Fruit fly (Drosophila melanogaster): ENCODE measurements around the gene sNPF.

sNPF gene

DNA sequence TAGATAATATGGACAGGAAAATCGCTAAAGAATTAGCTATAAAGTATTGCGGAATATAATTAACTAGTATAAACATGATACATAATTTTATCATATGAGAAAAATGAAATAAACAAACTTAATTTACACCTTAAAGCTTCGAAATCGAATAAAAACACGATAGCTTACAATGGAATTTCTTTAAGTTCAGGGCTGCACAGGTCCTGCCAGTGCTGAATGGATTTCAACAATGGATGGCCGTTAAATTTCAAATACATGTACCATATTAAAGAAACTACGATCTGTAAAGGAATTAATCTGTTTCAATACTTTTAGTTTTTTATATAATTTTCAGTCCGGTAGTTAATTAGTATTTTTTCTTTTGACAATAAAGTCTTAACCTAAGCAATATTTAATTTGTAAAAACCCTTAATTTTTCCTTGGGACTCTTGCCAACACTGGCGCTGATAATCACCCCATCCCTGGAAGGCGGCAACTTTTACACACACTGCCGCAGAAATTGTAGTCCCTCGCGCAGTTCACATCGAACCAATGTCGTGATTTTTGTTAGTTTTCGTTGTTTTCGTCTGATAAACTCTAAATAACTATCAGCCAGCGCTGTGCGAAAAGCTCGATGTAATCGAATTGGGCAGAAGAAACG is 33.4 kb downstream of the sNPF start, which contains the start of the genes barr and lok (continued):
- TF ChIP-seq Blimp-1 (GFP tag; optimal IDR thresholded peaks at IDR 0.05): no peak
- peak; percentile 42 for TF ChIP-seq Ets96B (tag; optimal IDR thresholded peaks at IDR 0.05)
- TF ChIP-seq CG8319 (GFP tag; optimal IDR thresholded peaks at IDR 0.05): peak; percentile 38
- peak; percentile 35 for TF ChIP-seq CG11902 (GFP tag; optimal IDR thresholded peaks at IDR 0.05)
- peak; percentile 40 for TF ChIP-seq CG3032 (tag; optimal IDR thresholded peaks at IDR 0.05)
- TF ChIP-seq topi (GFP tag; optimal IDR thresholded peaks at IDR 0.05): peak; percentile 47
- TF ChIP-seq acj6 (GFP tag; optimal IDR thresholded peaks at IDR 0.05): peak; percentile 47
- TF ChIP-seq lz (GFP tag; optimal IDR thresholded peaks at IDR 0.05): peak; percentile 71
- TF ChIP-seq Hr39 (GFP tag; optimal IDR thresholded peaks at IDR 0.05): peak; percentile 61
- peak; percentile 69 for TF ChIP-seq pdm3 (GFP tag; optimal IDR thresholded peaks at IDR 0.05)
- peak; percentile 12 for TF ChIP-seq CG6792 (GFP tag; optimal IDR thresholded peaks at IDR 0.05)

DNA sequence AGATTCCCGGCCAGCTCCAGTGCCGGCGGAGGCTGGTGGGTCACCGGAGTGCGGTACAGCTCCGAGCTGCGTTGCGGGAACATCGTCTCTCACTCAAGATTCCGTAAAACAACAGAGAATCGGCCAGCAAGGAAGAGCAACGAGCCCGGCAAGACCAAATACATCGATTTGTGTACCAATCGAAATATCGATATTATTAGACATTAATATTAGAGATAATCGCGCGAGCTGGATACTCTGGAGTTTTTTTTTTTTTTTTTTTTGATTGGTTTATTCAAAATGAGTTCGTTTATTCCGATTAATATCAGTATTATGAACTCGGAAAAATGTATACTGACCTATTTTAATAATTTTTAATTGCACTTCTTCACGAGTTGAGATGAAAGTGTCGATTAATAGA is 37.8 kb downstream of the sNPF start, which contains the start of gene vls:
vls (minus strand) TSS at position 164 of the 400 bp plus-strand sequence.
- TF ChIP-seq Eip78C (GFP tag) (peak; percentile 42), CG6854 (GFP tag; optimal IDR thresholded peaks at IDR 0.05) (no peak)

DNA sequence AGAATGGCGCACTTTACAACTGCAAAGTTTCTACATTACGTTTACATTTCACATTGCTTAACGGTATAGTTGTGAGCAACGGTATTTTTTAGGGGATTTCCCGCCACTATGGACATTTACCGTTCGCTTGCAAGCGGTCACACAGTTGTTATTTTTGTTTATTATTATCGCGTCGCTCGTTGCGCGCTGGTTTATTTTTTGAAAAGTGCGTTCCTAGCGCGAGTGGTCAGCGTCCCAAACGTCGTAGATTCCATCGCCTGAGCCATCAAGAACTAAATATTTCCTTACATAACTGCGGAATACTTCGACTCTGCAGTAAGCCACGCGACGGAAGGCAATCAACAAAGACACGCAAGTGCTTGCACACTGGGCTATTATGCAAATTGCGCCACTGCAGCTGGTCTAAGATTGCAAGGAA is 38.5 kb downstream of the sNPF start, which contains the start of gene bwa:
bwa (plus strand) TSS at position 159 of the 418 bp plus-strand sequence.
- no peak for TF ChIP-seq Eip75B (GFP tag; optimal IDR thresholded peaks at IDR 0.05)
- TF ChIP-seq Met (GFP tag; optimal IDR thresholded peaks at IDR 0.05): no peak
- no peak for TF ChIP-seq Gug (GFP tag; IDR thresholded peaks at IDR 0.05)
- no peak for TF ChIP-seq CG9139 (GFP tag; optimal IDR thresholded peaks at IDR 0.05)
- TF ChIP-seq CG32006 (GFP tag; optimal IDR thresholded peaks at IDR 0.05): no peak
- TF ChIP-seq CG6276 (GFP tag; optimal IDR thresholded peaks at IDR 0.05): no peak
- no peak for TF ChIP-seq CG4318 (GFP tag; optimal IDR thresholded peaks at IDR 0.05)
- TF ChIP-seq ss (GFP tag; optimal IDR thresholded peaks at IDR 0.05): peak; percentile 43 to 52
- TF ChIP-seq CG3919 (GFP tag; optimal IDR thresholded peaks at IDR 0.05): peak; percentile 29
- no peak for TF ChIP-seq CG11762 (GFP tag; optimal IDR thresholded peaks at IDR 0.05; ENCODE audit: insufficient read depth)
- peak; percentile 0 for TF ChIP-seq CG6854 (GFP tag; optimal IDR thresholded peaks at IDR 0.05)
- TF ChIP-seq esn (GFP tag; optimal IDR thresholded peaks at IDR 0.05): peak; percentile 1
- no peak for TF ChIP-seq vri (GFP tag; optimal IDR thresholded peaks at IDR 0.05)
- TF ChIP-seq CG31627 (GFP tag; optimal IDR thresholded peaks at IDR 0.05): no peak
- TF ChIP-seq Ets96B (tag; optimal IDR thresholded peaks at IDR 0.05): no peak
- no peak for TF ChIP-seq fd59A (GFP tag; optimal IDR thresholded peaks at IDR 0.05)
- TF ChIP-seq dac (GFP tag; optimal IDR thresholded peaks at IDR 0.05): no peak
- TF ChIP-seq salr (GFP tag; optimal IDR thresholded peaks at IDR 0.05): no peak
- no peak for TF ChIP-seq CG8632 (GFP tag; optimal IDR thresholded peaks at IDR 0.05)
- TF ChIP-seq Eip78C (GFP tag): peak; percentile 74
- TF ChIP-seq dsx (GFP tag; optimal IDR thresholded peaks at IDR 0.05; ENCODE audit: poor library complexity, severe bottlenecking): no peak
- no peak for TF ChIP-seq topi (GFP tag; optimal IDR thresholded peaks at IDR 0.05)
- TF ChIP-seq Sox102F (GFP tag; optimal IDR thresholded peaks at IDR 0.05): no peak
- TF ChIP-seq Sox14 (GFP tag; optimal IDR thresholded peaks at IDR 0.05): peak; percentile 45
- TF ChIP-seq CG10631 (GFP tag; optimal IDR thresholded peaks at IDR 0.05): no peak
- TF ChIP-seq CG8119 (GFP tag; IDR thresholded peaks at IDR 0.05): no peak
- TF ChIP-seq CG6808 (GFP tag; optimal IDR thresholded peaks at IDR 0.05): no peak
- TF ChIP-seq Lpt (GFP tag; optimal IDR thresholded peaks at IDR 0.05): no peak
- no peak for TF ChIP-seq fd85E (GFP tag; optimal IDR thresholded peaks at IDR 0.05)
- no peak for TF ChIP-seq CG10669 (GFP tag; optimal IDR thresholded peaks at IDR 0.05)
- TF ChIP-seq Hr38 (GFP tag; optimal IDR thresholded peaks at IDR 0.05): no peak
- TF ChIP-seq CG15336 (GFP tag; IDR thresholded peaks at IDR 0.05): peak; percentile 29; the same call in 1 of the 2 replicates
- peak; percentile 4 for TF ChIP-seq CG16779 (tag; optimal IDR thresholded peaks at IDR 0.05)
- TF ChIP-seq fkh (GFP tag; optimal IDR thresholded peaks at IDR 0.05): peak; percentile 47
- no peak for TF ChIP-seq pdm3 (GFP tag; optimal IDR thresholded peaks at IDR 0.05)
- no peak for TF ChIP-seq achi (GFP tag; optimal IDR thresholded peaks at IDR 0.05)
- no peak for TF ChIP-seq Ets21C (GFP tag; optimal IDR thresholded peaks at IDR 0.05)
- TF ChIP-seq Hr4 (GFP tag; optimal IDR thresholded peaks at IDR 0.05): no peak
- TF ChIP-seq lz (GFP tag; optimal IDR thresholded peaks at IDR 0.05): no peak
